Fruit fly (Drosophila melanogaster): ENCODE data around the gene Wdr24.

- TF ChIP-seq Ets98B (GFP tag; IDR thresholded peaks at IDR 0.05) = peak; percentile 69; the same call in 1 of the 2 replicates
- TF ChIP-seq CG32121 (GFP tag; IDR thresholded peaks at IDR 0.05) = peak; percentile 63; the same call in 1 of the 2 replicates
- peak; percentile 29 for TF ChIP-seq CG9948 (tag; optimal IDR thresholded peaks at IDR 0.05)
- 0 out of 2 replicates have a peak, but pooled peaks have one; percentile 11 for TF ChIP-seq rn (GFP tag; IDR thresholded peaks at IDR 0.05)
- TF ChIP-seq Pif1A (GFP tag; optimal IDR thresholded peaks at IDR 0.05) = peak; percentile 69
- TF ChIP-seq CG14655 (GFP tag; optimal IDR thresholded peaks at IDR 0.05) = peak; percentile 78
- peak; percentile 71 for TF ChIP-seq CG34367 (tag; optimal IDR thresholded peaks at IDR 0.05)
- no peak for TF ChIP-seq D1 (tag; optimal IDR thresholded peaks at IDR 0.05)
- peak; percentile 52 for TF ChIP-seq EcR (GFP tag; optimal IDR thresholded peaks at IDR 0.05)
These were observed 28.0 kb downstream of the Wdr24 start, which contains the start of gene Obp99b for dm6 chr3R:29716782-29717317.
